Worm (Caenorhabditis elegans): ENCODE measurements around the gene mig-2.

DNA sequence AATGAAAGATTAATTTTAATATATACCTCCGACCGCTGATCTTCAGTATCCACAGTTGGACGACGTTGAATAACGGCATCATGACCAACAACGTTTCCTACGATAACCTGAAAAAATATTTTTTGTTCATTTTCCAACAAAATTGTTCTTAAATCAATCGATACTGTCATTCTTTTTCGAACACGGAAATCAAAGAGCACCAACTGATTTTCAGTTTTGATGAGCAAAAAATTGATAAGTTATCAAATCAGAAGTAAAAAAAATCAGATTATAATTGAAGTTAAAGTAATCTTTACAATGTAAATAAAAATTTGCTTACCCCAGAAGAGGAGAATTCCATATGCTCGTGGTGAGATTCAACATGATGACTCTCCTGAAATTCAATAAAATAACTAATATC lies 30.0 kb upstream of the mig-2 start:
- no peak for TF ChIP-seq skn-1 (tag; optimal IDR thresholded peaks at IDR 0.05)
- no peak for TF ChIP-seq dpl-1 (GFP tag; optimal IDR thresholded peaks at IDR 0.05)
- no peak for TF ChIP-seq fos-1 (tag; optimal IDR thresholded peaks at IDR 0.05)
- no peak for TF ChIP-seq zag-1 (tag; optimal IDR thresholded peaks at IDR 0.05)
- TF ChIP-seq nhr-11 (tag; optimal IDR thresholded peaks at IDR 0.05): no peak
- TF ChIP-seq fkh-10 (GFP tag; optimal IDR thresholded peaks at IDR 0.05): no peak
- no peak for TF ChIP-seq unc-130 (tag; optimal IDR thresholded peaks at IDR 0.05)
- no peak for TF ChIP-seq egl-27 (tag; optimal IDR thresholded peaks at IDR 0.05)
- no peak for TF ChIP-seq snpc-4 (tag; optimal IDR thresholded peaks at IDR 0.05)
- no peak for TF ChIP-seq ama-1 (optimal IDR thresholded peaks at IDR 0.05)

Data from whole organism, L1 larva.